Fruit fly (Drosophila melanogaster) whole organism: ENCODE results near the gene CG42847.

Experiments
- Dll ChIP-seq: fragments of >200 bp; optimal IDR thresholded peaks from 2 replicates; lab custom pipeline; 2017
- EcR ChIP-seq, 2 experiments: fragments of >200 bp; optimal IDR thresholded peaks; 2 replicates each; lab custom pipeline; 2017; ENCODE audit warnings: missing biosample characterization in 2 of 2, missing genetic modification characterization in 2 of 2, missing genetic modification reagents in 2 of 2
- pan ChIP-seq: fragments of >200 bp; optimal IDR thresholded peaks from 2 replicates; lab custom pipeline; 2017
- usp ChIP-seq: fragments of >200 bp; optimal IDR thresholded peaks from 2 replicates; lab custom pipeline; 2017; ENCODE audit warnings: missing biosample characterization, missing genetic modification characterization, mixed read lengths

DNA sequence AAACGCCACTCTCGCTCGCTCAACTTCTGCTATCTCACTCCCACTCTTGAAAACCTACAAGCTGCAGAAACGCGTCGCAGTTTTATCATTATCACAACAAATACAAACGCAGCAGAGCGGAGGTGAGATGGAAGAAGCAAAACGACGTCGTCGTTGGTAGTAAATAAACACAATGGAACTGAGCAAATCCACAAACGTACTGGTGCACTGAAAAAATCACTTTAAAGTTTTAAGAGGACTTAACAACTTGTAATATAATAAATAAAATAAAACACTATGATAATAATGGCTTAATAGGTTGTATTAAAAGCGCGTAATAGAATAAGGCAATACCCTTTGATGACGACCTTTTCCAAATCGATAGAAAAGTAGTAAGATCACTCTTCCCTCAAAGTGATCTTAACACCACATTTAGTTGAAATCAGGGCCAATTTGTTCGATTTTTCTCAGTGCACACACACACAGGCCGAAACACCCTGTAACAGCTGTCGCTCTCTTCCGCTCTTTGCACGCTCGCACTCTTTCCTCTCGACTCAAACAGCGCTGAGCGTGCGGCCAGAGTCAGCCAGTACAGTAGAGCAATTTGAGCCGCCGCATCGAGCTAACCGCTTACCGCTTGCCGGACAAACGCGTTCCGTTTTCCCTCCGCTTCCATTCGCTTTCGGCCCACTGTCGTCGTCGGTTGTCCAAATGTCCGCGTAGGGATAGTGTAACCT lies 21.7 kb downstream of the CG42847 start:
- no peak for TF ChIP-seq Dll (lab: Kevin White, UChicago)
- no peak for TF ChIP-seq usp (GFP tag; lab: Kevin White, UChicago)
- TF ChIP-seq pan (lab: Kevin White, UChicago): no peak
- no peak for TF ChIP-seq EcR (GFP tag; optimal IDR thresholded peaks at IDR 0.05; lab: Kevin White, UChicago)
